Fruit fly (Drosophila melanogaster): ENCODE data around the gene pho.

pho gene

DNA sequence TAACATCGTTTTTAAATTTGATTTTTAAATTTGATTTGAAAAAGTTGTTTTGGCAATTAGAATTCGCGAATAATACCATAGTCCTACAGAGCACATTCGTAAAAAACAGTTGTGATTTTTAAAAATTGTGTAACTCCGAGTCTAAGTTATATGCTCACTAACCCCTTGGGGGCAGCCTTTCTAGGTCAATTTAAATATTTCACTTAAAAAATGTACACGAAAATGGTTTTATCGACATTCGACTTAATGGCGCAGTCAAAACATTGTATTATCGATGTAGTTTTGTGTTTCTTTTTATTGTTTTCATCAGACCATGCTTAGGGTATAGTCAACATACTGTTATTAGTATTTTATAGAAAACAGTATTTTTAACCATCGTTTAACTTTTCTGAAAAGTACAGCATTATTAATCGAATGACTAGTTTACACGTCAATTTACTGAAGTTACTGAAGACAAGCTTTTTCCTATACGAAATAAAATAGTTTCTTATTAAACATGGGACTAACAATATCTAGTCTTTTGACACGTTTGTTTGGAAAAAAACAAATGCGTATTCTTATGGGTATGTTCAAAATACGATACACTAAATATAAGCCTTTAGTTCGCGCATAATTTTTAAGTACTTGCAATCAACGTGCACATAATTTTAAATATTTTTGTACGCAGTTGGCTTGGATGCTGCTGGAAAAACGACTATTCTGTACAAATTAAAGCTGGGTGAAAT is 57.5 kb downstream of the pho start, which contains the start of gene Arf4:
Gene Arf4 (plus strand): TSS at position 399 of the 725 bp plus-strand sequence.
- TF ChIP-seq Ets96B (tag; optimal IDR thresholded peaks at IDR 0.05): no peak
- TF ChIP-seq OdsH (GFP tag; optimal IDR thresholded peaks at IDR 0.05): no peak
- TF ChIP-seq Hr38 (GFP tag; optimal IDR thresholded peaks at IDR 0.05): no peak
- no peak for TF ChIP-seq topi (GFP tag; optimal IDR thresholded peaks at IDR 0.05)
- peak; percentile 2 for TF ChIP-seq Ets21C (GFP tag; optimal IDR thresholded peaks at IDR 0.05)
- TF ChIP-seq CG3032 (tag; optimal IDR thresholded peaks at IDR 0.05): no peak
- TF ChIP-seq CG8319 (GFP tag; optimal IDR thresholded peaks at IDR 0.05): no peak
- peak in 1 of 2 experiments; percentile 13 for TF ChIP-seq salr (GFP tag; optimal IDR thresholded peaks at IDR 0.05)
- TF ChIP-seq CG11294 (GFP tag; IDR thresholded peaks at IDR 0.05): no peak
- TF ChIP-seq CG32006 (GFP tag; optimal IDR thresholded peaks at IDR 0.05): no peak
- TF ChIP-seq vri (GFP tag; optimal IDR thresholded peaks at IDR 0.05): no peak
- peak; percentile 1 for TF ChIP-seq pdm3 (GFP tag; optimal IDR thresholded peaks at IDR 0.05)
- no peak for TF ChIP-seq Blimp-1 (GFP tag; optimal IDR thresholded peaks at IDR 0.05)
- peak; percentile 62 for TF ChIP-seq Eip78C (GFP tag)
- peak; percentile 16 for TF ChIP-seq Hr39 (GFP tag; optimal IDR thresholded peaks at IDR 0.05)
- TF ChIP-seq Gug (GFP tag; IDR thresholded peaks at IDR 0.05): no peak
- TF ChIP-seq CG4318 (GFP tag; optimal IDR thresholded peaks at IDR 0.05): peak; percentile 49
- no peak for TF ChIP-seq CG6854 (GFP tag; optimal IDR thresholded peaks at IDR 0.05)
- no peak for TF ChIP-seq dsx (GFP tag; optimal IDR thresholded peaks at IDR 0.05; ENCODE audit: poor library complexity, severe bottlenecking)
- TF ChIP-seq net (GFP tag; optimal IDR thresholded peaks at IDR 0.05): no peak
- TF ChIP-seq spab (GFP tag; optimal IDR thresholded peaks at IDR 0.05): no peak
- peak; percentile 2 for TF ChIP-seq Sox15 (GFP tag; optimal IDR thresholded peaks at IDR 0.05)
- TF ChIP-seq CG15336 (GFP tag; IDR thresholded peaks at IDR 0.05): no peak
- TF ChIP-seq CG6792 (GFP tag; optimal IDR thresholded peaks at IDR 0.05): no peak

DNA sequence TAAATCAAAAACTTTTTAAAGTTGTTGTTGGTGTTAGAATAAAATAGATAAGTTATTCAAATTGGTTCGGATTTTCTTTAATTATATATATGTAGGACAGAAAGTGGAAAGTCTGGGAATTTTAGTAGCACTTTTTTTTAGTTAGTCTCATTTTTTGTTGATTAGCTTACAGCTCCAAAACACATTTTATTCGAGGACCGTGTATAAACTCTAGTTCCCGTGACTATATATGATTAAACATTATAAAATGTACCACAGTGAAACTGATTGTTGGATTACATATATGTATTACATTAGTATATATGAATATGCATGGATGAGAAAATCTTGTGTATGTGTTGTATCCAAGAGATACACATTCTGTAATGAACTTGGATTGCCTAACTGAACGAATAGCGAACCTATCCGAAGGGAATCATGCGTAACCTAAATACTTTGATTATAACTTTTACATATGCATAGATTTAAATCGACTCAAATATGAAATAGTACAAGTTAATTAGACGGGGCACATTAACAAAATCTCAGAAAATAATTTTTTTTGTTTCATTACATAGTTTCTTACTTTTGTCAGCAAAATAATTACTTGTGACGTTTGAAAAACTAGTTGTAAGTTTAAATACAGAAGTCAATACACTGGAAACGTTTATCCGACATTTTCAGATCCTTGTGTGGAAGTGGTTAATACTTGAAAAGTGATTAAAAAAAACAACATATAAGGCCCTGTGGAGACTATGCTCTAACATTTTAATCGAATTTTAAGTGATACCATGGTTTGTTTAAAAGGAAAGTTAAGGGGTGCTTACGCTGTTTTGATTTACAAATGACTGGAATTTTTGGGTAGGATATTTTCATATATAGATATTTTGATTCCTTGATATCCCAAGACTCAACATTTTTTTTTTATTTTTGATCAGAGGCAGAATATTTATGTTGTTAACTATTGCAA is 58.5 kb downstream of the pho start, which contains the start of gene Cals:
Gene Cals (minus strand): TSS at position 700 of the 949 bp plus-strand sequence.
- TF ChIP-seq fd59A (GFP tag; optimal IDR thresholded peaks at IDR 0.05) (no peak), topi (GFP tag; optimal IDR thresholded peaks at IDR 0.05) (no peak), dac (GFP tag; optimal IDR thresholded peaks at IDR 0.05) (no peak), CG8319 (GFP tag; optimal IDR thresholded peaks at IDR 0.05) (no peak), Lpt (GFP tag; optimal IDR thresholded peaks at IDR 0.05) (no peak), net (GFP tag; optimal IDR thresholded peaks at IDR 0.05) (no peak), CG16779 (tag; optimal IDR thresholded peaks at IDR 0.05) (no peak), CG7368 (GFP tag; optimal IDR thresholded peaks at IDR 0.05) (no peak), Eip75B (GFP tag; optimal IDR thresholded peaks at IDR 0.05) (peak; percentile 1), dsx (GFP tag; optimal IDR thresholded peaks at IDR 0.05; ENCODE audit: poor library complexity, severe bottlenecking) (no peak), CG6276 (GFP tag; optimal IDR thresholded peaks at IDR 0.05) (no peak), CG6792 (GFP tag; optimal IDR thresholded peaks at IDR 0.05) (no peak), CG4318 (GFP tag; optimal IDR thresholded peaks at IDR 0.05) (no peak), Hr4 (GFP tag; optimal IDR thresholded peaks at IDR 0.05) (no peak), lz (GFP tag; optimal IDR thresholded peaks at IDR 0.05) (no peak), CG15336 (GFP tag; IDR thresholded peaks at IDR 0.05) (no peak), CG8632 (GFP tag; optimal IDR thresholded peaks at IDR 0.05) (no peak), CG1621 (tag; optimal IDR thresholded peaks at IDR 0.05) (no peak), salr (GFP tag; optimal IDR thresholded peaks at IDR 0.05) (no peak), Eip78C (GFP tag) (peak; percentile 79), CG6854 (GFP tag; optimal IDR thresholded peaks at IDR 0.05) (peak; percentile 24), esn (GFP tag; optimal IDR thresholded peaks at IDR 0.05) (no peak), Hr39 (GFP tag; optimal IDR thresholded peaks at IDR 0.05) (peak; percentile 7), spab (GFP tag; optimal IDR thresholded peaks at IDR 0.05) (no peak), Ets96B (tag; optimal IDR thresholded peaks at IDR 0.05) (no peak), CG11902 (GFP tag; optimal IDR thresholded peaks at IDR 0.05) (no peak), CG9139 (GFP tag; optimal IDR thresholded peaks at IDR 0.05) (no peak), Sox14 (GFP tag; optimal IDR thresholded peaks at IDR 0.05) (no peak), Met (GFP tag; optimal IDR thresholded peaks at IDR 0.05) (no peak), acj6 (GFP tag; optimal IDR thresholded peaks at IDR 0.05) (no peak), pdm3 (GFP tag; optimal IDR thresholded peaks at IDR 0.05) (peak; percentile 14), fkh (GFP tag; optimal IDR thresholded peaks at IDR 0.05) (no peak), CG31627 (GFP tag; optimal IDR thresholded peaks at IDR 0.05) (peak; percentile 16), Gug (GFP tag; IDR thresholded peaks at IDR 0.05) (no peak), Eip93F (GFP tag; optimal IDR thresholded peaks at IDR 0.05) (no peak), eg (GFP tag; IDR thresholded peaks at IDR 0.05) (no peak)

Data from whole organism, prepupa.